Worm (Caenorhabditis elegans) whole organism, L2 larva: ENCODE measurements around the gene vps-52.

Experiments
- C34F6.9 ChIP-seq: fragments of 150-350 bp; optimal IDR thresholded peaks from 2 replicates; lab custom pipeline; 2014; ENCODE audit warnings: missing biosample characterization, missing genetic modification characterization
- F13H6.1 ChIP-seq: sonication (generic microtip); optimal IDR thresholded peaks from 2 replicates; lab custom pipeline; 2016; ENCODE audit warnings: missing genetic modification characterization, missing compliant biosample characterization
- R02D3.7 ChIP-seq: fragments of 150-350 bp; optimal IDR thresholded peaks from 2 replicates; lab custom pipeline; 2014; ENCODE audit warnings: missing biosample characterization, missing genetic modification characterization
- Y55F3AM.14 ChIP-seq: fragments of 200-800 bp; sonication (Bioruptor generic); optimal IDR thresholded peaks from 2 replicates; lab custom pipeline; 2018; ENCODE audit warnings: mild to moderate bottlenecking, missing genetic modification characterization, missing compliant biosample characterization
- ZK546.5 ChIP-seq: sonication (generic microtip); optimal IDR thresholded peaks from 2 replicates; lab custom pipeline; 2017; ENCODE audit warnings: missing biosample characterization, missing genetic modification characterization
- alr-1 ChIP-seq: fragments of 150-350 bp; optimal IDR thresholded peaks from 2 replicates; lab custom pipeline; 2014; ENCODE audit warnings: missing biosample characterization, missing genetic modification characterization
- aly-2 ChIP-seq: fragments of 150-350 bp; optimal IDR thresholded peaks from 2 replicates; lab custom pipeline; 2014; ENCODE audit warnings: missing biosample characterization, missing genetic modification characterization
- ama-1 ChIP-seq: fragments of 150-350 bp; optimal IDR thresholded peaks from 2 replicates; lab custom pipeline; 2018; ENCODE audit warnings: inconsistent platforms
- blmp-1 ChIP-seq: sonication (generic microtip); optimal IDR thresholded peaks from 2 replicates; lab custom pipeline; 2017; ENCODE audit warnings: missing genetic modification characterization, mild to moderate bottlenecking, missing compliant biosample characterization, antibody characterized with exemption, moderate library complexity; ENCODE audit not compliant: insufficient read depth
- ceh-16 ChIP-seq: fragments of 150-350 bp; optimal IDR thresholded peaks from 2 replicates; lab custom pipeline; 2014; ENCODE audit warnings: missing biosample characterization, missing genetic modification characterization
- ceh-82 ChIP-seq: fragments of 150-350 bp; optimal IDR thresholded peaks from 2 replicates; lab custom pipeline; 2014; ENCODE audit warnings: missing biosample characterization, missing genetic modification characterization
- crh-2 ChIP-seq: sonication (generic microtip); optimal IDR thresholded peaks from 2 replicates; lab custom pipeline; 2017; ENCODE audit warnings: missing biosample characterization, missing genetic modification characterization
- dmd-4 ChIP-seq: sonication (generic microtip); optimal IDR thresholded peaks from 2 replicates; lab custom pipeline; 2017; ENCODE audit warnings: missing biosample characterization, missing genetic modification characterization
- egl-27 ChIP-seq: sonication (generic microtip); optimal IDR thresholded peaks from 3 replicates; lab custom pipeline; 2017; ENCODE audit warnings: missing biosample characterization, missing genetic modification reagents, missing genetic modification characterization
- elt-1 ChIP-seq: fragments of 150-350 bp; optimal IDR thresholded peaks from 2 replicates; lab custom pipeline; 2014; ENCODE audit warnings: missing biosample characterization, missing genetic modification characterization
- elt-3 ChIP-seq: sonication (generic microtip); optimal IDR thresholded peaks from 2 replicates; lab custom pipeline; 2017; ENCODE audit warnings: missing biosample characterization, missing genetic modification characterization
- fos-1 ChIP-seq: fragments of 150-350 bp; optimal IDR thresholded peaks from 2 replicates; lab custom pipeline; 2014; ENCODE audit warnings: missing biosample characterization, missing genetic modification characterization
- gmeb-1 ChIP-seq: fragments of 150-350 bp; optimal IDR thresholded peaks from 2 replicates; lab custom pipeline; 2014; ENCODE audit warnings: missing biosample characterization, missing genetic modification characterization
- lin-11 ChIP-seq: fragments of 150-350 bp; sonication (generic microtip); optimal IDR thresholded peaks from 2 replicates; lab custom pipeline; 2014; ENCODE audit warnings: missing biosample characterization, missing genetic modification characterization, inconsistent platforms, mixed read lengths
- lin-13 ChIP-seq: fragments of 150-350 bp; optimal IDR thresholded peaks from 2 replicates; lab custom pipeline; 2014; ENCODE audit warnings: missing biosample characterization, missing genetic modification reagents, missing genetic modification characterization
- lin-39 ChIP-seq: fragments of 150-350 bp; optimal IDR thresholded peaks from 2 replicates; lab custom pipeline; 2014; ENCODE audit warnings: missing biosample characterization, missing genetic modification reagents, missing genetic modification characterization
- lsy-2 ChIP-seq, 2 experiments: fragments of 150-350 bp in 1 of 2; sonication (generic microtip) in 1 of 2; optimal IDR thresholded peaks; 2 replicates each; lab custom pipeline; 2014 to 2017; ENCODE audit warnings: missing biosample characterization in 2 of 2, missing genetic modification characterization in 2 of 2
- mab-5 ChIP-seq: fragments of 150-350 bp; optimal IDR thresholded peaks from 2 replicates; lab custom pipeline; 2014; ENCODE audit warnings: missing biosample characterization, missing genetic modification characterization
- mbf-1 ChIP-seq: sonication (generic microtip); optimal IDR thresholded peaks from 2 replicates; lab custom pipeline; 2017; ENCODE audit warnings: missing biosample characterization, missing genetic modification characterization
- mdl-1 ChIP-seq, 2 experiments: fragments of 150-350 bp in 1 of 2; sonication (generic microtip) in 1 of 2; optimal IDR thresholded peaks; 2 replicates each; lab custom pipeline; 2017; ENCODE audit warnings: missing biosample characterization in 2 of 2, missing genetic modification characterization in 2 of 2
- nhr-10 ChIP-seq: sonication (generic microtip); optimal IDR thresholded peaks from 2 replicates; lab custom pipeline; 2017; ENCODE audit warnings: missing biosample characterization, missing genetic modification characterization
- nhr-11 ChIP-seq: fragments of 150-350 bp; optimal IDR thresholded peaks from 2 replicates; lab custom pipeline; 2014; ENCODE audit warnings: missing biosample characterization, missing genetic modification characterization
- nhr-12 ChIP-seq: fragments of 150-350 bp; optimal IDR thresholded peaks from 2 replicates; lab custom pipeline; 2014; ENCODE audit warnings: missing biosample characterization, missing genetic modification characterization
- nhr-129 ChIP-seq: fragments of 150-350 bp; optimal IDR thresholded peaks from 2 replicates; lab custom pipeline; 2014; ENCODE audit warnings: missing biosample characterization, missing genetic modification characterization
- nhr-21 ChIP-seq: fragments of 150-350 bp; optimal IDR thresholded peaks from 2 replicates; lab custom pipeline; 2014; ENCODE audit warnings: missing biosample characterization, missing genetic modification characterization
- nhr-23 ChIP-seq: fragments of 150-350 bp; optimal IDR thresholded peaks from 2 replicates; lab custom pipeline; 2014; ENCODE audit warnings: missing biosample characterization, missing genetic modification reagents, missing genetic modification characterization
- nhr-237 ChIP-seq: fragments of 150-350 bp; optimal IDR thresholded peaks from 2 replicates; lab custom pipeline; 2014; ENCODE audit warnings: missing biosample characterization, missing genetic modification characterization
- nhr-25 ChIP-seq: fragments of 150-350 bp; sonication (generic microtip); optimal IDR thresholded peaks from 3 replicates; lab custom pipeline; 2014; ENCODE audit warnings: missing biosample characterization, missing genetic modification characterization
- nhr-6 ChIP-seq: fragments of 150-350 bp; optimal IDR thresholded peaks from 2 replicates; lab custom pipeline; 2014; ENCODE audit warnings: missing biosample characterization, missing genetic modification characterization
- nhr-77 ChIP-seq: fragments of 150-350 bp; optimal IDR thresholded peaks from 2 replicates; lab custom pipeline; 2014; ENCODE audit warnings: missing biosample characterization, missing genetic modification characterization
- peb-1 ChIP-seq: fragments of 150-350 bp; optimal IDR thresholded peaks from 2 replicates; lab custom pipeline; 2014; ENCODE audit warnings: missing biosample characterization, missing genetic modification characterization
- sem-4 ChIP-seq: fragments of 150-350 bp; optimal IDR thresholded peaks from 2 replicates; lab custom pipeline; 2014; ENCODE audit warnings: missing biosample characterization, missing genetic modification reagents, missing genetic modification characterization
- skn-1 ChIP-seq: sonication (generic microtip); optimal IDR thresholded peaks from 2 replicates; lab custom pipeline; 2017; ENCODE audit warnings: missing biosample characterization, missing genetic modification characterization
- sma-3 ChIP-seq: sonication (generic microtip); optimal IDR thresholded peaks from 2 replicates; lab custom pipeline; 2016; ENCODE audit warnings: missing genetic modification reagents, missing genetic modification characterization, missing compliant biosample characterization
- sma-9 ChIP-seq, 2 experiments: fragments of 150-350 bp in 1 of 2; sonication (generic microtip) in 1 of 2; optimal IDR thresholded peaks; 2 replicates each; lab custom pipeline; 2014 to 2016; ENCODE audit warnings: missing genetic modification characterization in 2 of 2, mild to moderate bottlenecking in 1 of 2, missing biosample characterization in 1 of 2, missing compliant biosample characterization in 1 of 2, missing genetic modification reagents in 1 of 2, moderate library complexity in 1 of 2
- snpc-4 ChIP-seq: fragments of 150-350 bp; optimal IDR thresholded peaks from 2 replicates; lab custom pipeline; 2014; ENCODE audit warnings: missing biosample characterization, missing genetic modification characterization
- unc-39 ChIP-seq: fragments of 150-350 bp; optimal IDR thresholded peaks from 2 replicates; lab custom pipeline; 2014; ENCODE audit warnings: missing biosample characterization, missing genetic modification characterization
- unc-55 ChIP-seq: fragments of 150-350 bp; sonication (generic microtip); optimal IDR thresholded peaks from 3 replicates; lab custom pipeline; 2014; ENCODE audit warnings: missing biosample characterization, missing genetic modification reagents, missing genetic modification characterization
- unc-62 ChIP-seq: fragments of 150-350 bp; optimal IDR thresholded peaks from 2 replicates; lab custom pipeline; 2014; ENCODE audit warnings: missing biosample characterization, missing genetic modification reagents, missing genetic modification characterization
- zag-1 ChIP-seq: fragments of 150-350 bp; optimal IDR thresholded peaks from 2 replicates; lab custom pipeline; 2014; ENCODE audit warnings: missing biosample characterization, missing genetic modification characterization
- ztf-1 ChIP-seq: fragments of 200-800 bp; sonication (Bioruptor generic); conservative IDR thresholded peaks from 2 replicates; pipeline ENCODE4 v1.3.6; 2022; ENCODE audit warnings: missing genetic modification characterization, missing compliant biosample characterization
- ztf-11 ChIP-seq: sonication (generic microtip); optimal IDR thresholded peaks from 2 replicates; lab custom pipeline; 2017; ENCODE audit warnings: missing biosample characterization, missing genetic modification characterization
- ztf-4 ChIP-seq: fragments of 150-350 bp; optimal IDR thresholded peaks from 2 replicates; lab custom pipeline; 2014; ENCODE audit warnings: missing biosample characterization, missing genetic modification characterization

The vps-52 gene

DNA sequence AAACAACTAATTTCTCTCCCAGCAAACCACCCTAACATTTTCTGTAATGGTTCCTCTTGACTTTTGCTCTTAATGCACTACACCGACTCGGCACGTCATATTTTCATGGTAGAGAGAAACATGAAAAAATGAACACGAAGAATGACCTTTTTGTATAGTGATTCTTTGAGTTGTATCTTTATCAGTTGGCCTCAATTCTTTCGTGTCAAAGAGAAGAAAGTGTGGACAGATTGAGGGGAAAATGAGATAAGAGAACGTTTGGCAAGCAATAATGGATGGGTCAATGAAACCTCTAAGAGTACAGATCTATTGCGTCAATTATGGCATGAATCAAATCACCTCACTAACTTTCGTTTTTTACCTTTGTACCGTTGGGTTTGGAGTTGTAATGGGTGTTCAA is 10.8 kb downstream of the vps-52 start (continued):
- peak; percentile 5 for TF ChIP-seq egl-27
- no peak for TF ChIP-seq peb-1 (tag; lab: Kevin White, UChicago)
- TF ChIP-seq ztf-1 (GFP tag; lab: Robert Waterston, UW) = no peak
- peak; percentile 47 for TF ChIP-seq F13H6.1 (tag; lab: Kevin White, UChicago)
- TF ChIP-seq sem-4 (tag; lab: Kevin White, UChicago) = no peak
- no peak for TF ChIP-seq nhr-10 (tag; lab: Kevin White, UChicago)
- no peak for TF ChIP-seq elt-1 (tag; lab: Kevin White, UChicago)
- TF ChIP-seq nhr-77 (tag; lab: Kevin White, UChicago) = no peak
- TF ChIP-seq nhr-6 (tag; lab: Kevin White, UChicago) = no peak
- TF ChIP-seq unc-55 = no peak
- TF ChIP-seq dmd-4 (tag; lab: Kevin White, UChicago) = no peak
- TF ChIP-seq nhr-129 (tag; lab: Kevin White, UChicago) = no peak
- no peak for TF ChIP-seq nhr-12 (tag; lab: Kevin White, UChicago)

DNA sequence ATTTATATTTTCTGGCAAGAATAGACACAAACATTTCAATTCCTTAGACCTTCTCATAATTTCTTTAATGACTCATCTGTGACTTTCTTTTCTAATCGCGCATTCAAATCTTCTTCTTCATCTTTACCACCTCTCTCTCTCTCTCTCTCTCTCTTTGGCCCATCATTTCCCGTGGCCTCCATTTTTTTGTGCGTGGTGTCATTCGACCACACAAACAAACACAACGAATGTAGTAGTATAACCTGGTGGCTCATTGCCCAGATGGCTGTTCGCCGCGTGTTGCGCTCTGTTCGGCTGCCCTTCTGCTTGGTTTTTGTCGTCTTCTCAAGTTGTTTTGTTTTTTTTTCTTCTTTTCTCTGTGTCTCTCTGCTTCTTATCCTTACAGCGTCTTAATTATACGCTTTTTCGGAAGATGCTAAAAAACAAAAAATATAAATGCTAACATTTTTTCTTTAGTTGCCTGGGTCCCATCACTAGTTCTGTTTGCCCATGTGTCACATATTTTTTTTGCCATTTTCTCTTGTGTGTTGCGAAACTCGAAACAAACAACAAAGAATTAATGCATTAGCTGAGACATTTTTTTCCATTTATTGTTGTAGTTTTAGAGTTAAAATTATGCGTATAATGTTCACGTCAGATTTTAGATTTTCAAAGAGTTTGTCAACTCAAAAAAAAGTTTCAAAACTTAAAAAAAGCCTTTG is 12.5 kb downstream of the vps-52 start:
- TF ChIP-seq nhr-6 (tag; lab: Kevin White, UChicago) = no peak
- no peak for TF ChIP-seq aly-2 (tag; lab: Kevin White, UChicago)
- TF ChIP-seq unc-39 (tag; lab: Kevin White, UChicago) = no peak
- TF ChIP-seq egl-27 = no peak
- no peak for TF ChIP-seq ceh-82 (tag; lab: Kevin White, UChicago)
- peak; percentile 5 for TF ChIP-seq blmp-1 (tag; lab: Kevin White, UChicago)
- no peak for TF ChIP-seq ztf-4
- no peak for TF ChIP-seq elt-1 (tag; lab: Kevin White, UChicago)
- no peak for TF ChIP-seq skn-1 (tag; lab: Kevin White, UChicago)
- no peak for TF ChIP-seq unc-55
- no peak for TF ChIP-seq lin-39
- peak; percentile 50 for TF ChIP-seq nhr-25
- peak in 1 of 2 experiments; percentile 2 for TF ChIP-seq lsy-2 (tag; optimal IDR thresholded peaks at IDR 0.05; lab: Kevin White, UChicago)
- no peak for TF ChIP-seq dmd-4 (tag; lab: Kevin White, UChicago)
- no peak for TF ChIP-seq C34F6.9 (tag; lab: Kevin White, UChicago)
- no peak for TF ChIP-seq nhr-77 (tag; lab: Kevin White, UChicago)
- TF ChIP-seq nhr-23 (tag; lab: Kevin White, UChicago) = no peak
- no peak for TF ChIP-seq ztf-11 (tag; lab: Kevin White, UChicago)
- TF ChIP-seq mbf-1 (tag; lab: Kevin White, UChicago) = no peak
- no peak for TF ChIP-seq elt-3 (tag; lab: Kevin White, UChicago)
- no peak for TF ChIP-seq zag-1
- TF ChIP-seq nhr-21 (tag; lab: Kevin White, UChicago) = no peak
- TF ChIP-seq nhr-10 (tag; lab: Kevin White, UChicago) = no peak
- TF ChIP-seq mab-5 (tag; lab: Kevin White, UChicago) = no peak
- peak; percentile 27 for TF ChIP-seq ceh-16
- no peak for TF ChIP-seq peb-1 (tag; lab: Kevin White, UChicago)
- TF ChIP-seq ZK546.5 (tag; lab: Kevin White, UChicago) = no peak
- no peak for TF ChIP-seq ama-1 (lab: Kevin White, UChicago)
- TF ChIP-seq R02D3.7 (tag; lab: Kevin White, UChicago) = no peak
- TF ChIP-seq fos-1 = peak; percentile 36
- no peak for TF ChIP-seq Y55F3AM.14 (GFP tag; lab: Kevin White, UChicago)
- TF ChIP-seq lin-11 (tag; lab: Kevin White, UChicago) = no peak
- TF ChIP-seq alr-1 = no peak
- TF ChIP-seq unc-62 = no peak
- TF ChIP-seq F13H6.1 (tag; lab: Kevin White, UChicago) = no peak
- peak; percentile 14 for TF ChIP-seq nhr-129 (tag; lab: Kevin White, UChicago)
- no peak for TF ChIP-seq ztf-1 (GFP tag; lab: Robert Waterston, UW)
- no peak for TF ChIP-seq crh-2 (tag; lab: Kevin White, UChicago)
- TF ChIP-seq nhr-11 (tag; lab: Kevin White, UChicago) = no peak
- TF ChIP-seq mdl-1 (tag; optimal IDR thresholded peaks at IDR 0.05; lab: Kevin White, UChicago) = no peak
- TF ChIP-seq sem-4 (tag; lab: Kevin White, UChicago) = peak; percentile 27
- no peak for TF ChIP-seq snpc-4
- TF ChIP-seq lin-13 (GFP tag; lab: Kevin White, UChicago) = no peak
- no peak for TF ChIP-seq sma-9 (GFP tag; optimal IDR thresholded peaks at IDR 0.05; lab: Kevin White, UChicago)
- no peak for TF ChIP-seq sma-9 (tag; optimal IDR thresholded peaks at IDR 0.05; lab: Kevin White, UChicago)
- no peak for TF ChIP-seq nhr-12 (tag; lab: Kevin White, UChicago)
- TF ChIP-seq gmeb-1 (tag; lab: Kevin White, UChicago) = no peak
- no peak for TF ChIP-seq nhr-237 (tag; lab: Kevin White, UChicago)
- TF ChIP-seq sma-3 (GFP tag; lab: Kevin White, UChicago) = peak; percentile 4
